Worm (Caenorhabditis elegans): ENCODE results near the gene kap-1.

ce11 chrIII:7323331-7323730 is 15.3 kb upstream of the kap-1 start:
- TF ChIP-seq fos-1 (tag; optimal IDR thresholded peaks at IDR 0.05) = no peak
- TF ChIP-seq ceh-28 (tag; optimal IDR thresholded peaks at IDR 0.05) = no peak
- no peak for TF ChIP-seq pha-4 (tag; optimal IDR thresholded peaks at IDR 0.05)
- no peak for TF ChIP-seq nhr-11 (tag; optimal IDR thresholded peaks at IDR 0.05)
- no peak for TF ChIP-seq elt-3 (tag; optimal IDR thresholded peaks at IDR 0.05)

Data from whole organism, L3 larva.